Worm (Caenorhabditis elegans) whole organism, late embryonic: ENCODE results near the gene R155.5.

Experiments used
- ceh-19 ChIP-seq: fragments of 200-800 bp; sonication (Bioruptor generic); optimal IDR thresholded peaks from 2 replicates; lab custom pipeline; 2018; ENCODE audit warnings: mild to moderate bottlenecking, missing genetic modification characterization, missing compliant biosample characterization
- ref-2 ChIP-seq: sonication (generic microtip); optimal IDR thresholded peaks from 2 replicates; lab custom pipeline; 2016; ENCODE audit warnings: missing genetic modification characterization, missing compliant biosample characterization

- no peak for TF ChIP-seq ceh-19 (GFP tag; lab: Kevin White, UChicago)
- no peak for TF ChIP-seq ref-2 (tag; lab: Kevin White, UChicago)
These were observed 21.0 kb downstream of the R155.5 start for ce11 chrIII:1949362-1949761.
